Worm (Caenorhabditis elegans) whole organism, L4 larva: ENCODE data around the gene C16C8.19.

ENCODE experiments used
- F10B5.3 ChIP-seq: sonication (generic microtip); optimal IDR thresholded peaks from 2 replicates; lab custom pipeline; 2016; ENCODE audit warnings: mild to moderate bottlenecking, missing genetic modification characterization, missing compliant biosample characterization
- F26F4.8 ChIP-seq: fragments of 200-800 bp; sonication (Bioruptor generic); conservative IDR thresholded peaks from 2 replicates; pipeline ENCODE4 v1.3.6; 2022; ENCODE audit warnings: missing genetic modification characterization, missing compliant biosample characterization
- F37D6.2 ChIP-seq: sonication (generic microtip); optimal IDR thresholded peaks from 2 replicates; lab custom pipeline; 2016; ENCODE audit warnings: mild to moderate bottlenecking, missing genetic modification characterization, missing compliant biosample characterization
- F44E2.7 ChIP-seq: fragments of 200-800 bp; sonication (Bioruptor generic); IDR thresholded peaks from 2 replicates; pipeline ENCODE4 v2.1.2; 2022; ENCODE audit warnings: missing genetic modification characterization, missing compliant biosample characterization
- T26A8.4 ChIP-seq: fragments of 200-800 bp; sonication (Bioruptor generic); IDR thresholded peaks from 2 replicates; pipeline ENCODE4 v1.3.6; 2022; ENCODE audit warnings: missing genetic modification characterization, missing compliant biosample characterization
- ZK337.2 ChIP-seq: fragments of 200-800 bp; sonication (Bioruptor generic); IDR thresholded peaks from 2 replicates; pipeline ENCODE4 v1.3.6; 2022; ENCODE audit warnings: missing genetic modification reagents, missing genetic modification characterization, missing compliant biosample characterization
- aha-1 ChIP-seq: fragments of 150-350 bp; peaks from one replicate; lab custom pipeline; 2014; ENCODE audit warnings: missing biosample characterization, missing genetic modification characterization
- ama-1 ChIP-seq: fragments of 150-350 bp; optimal IDR thresholded peaks from 2 replicates; lab custom pipeline; 2014; ENCODE audit warnings: inconsistent platforms, mixed read lengths
- ceh-62 ChIP-seq: sonication (generic microtip); optimal IDR thresholded peaks from 2 replicates; lab custom pipeline; 2017; ENCODE audit warnings: missing biosample characterization, missing genetic modification characterization
- ceh-82 ChIP-seq: sonication (generic microtip); optimal IDR thresholded peaks from 2 replicates; lab custom pipeline; 2017; ENCODE audit warnings: missing biosample characterization, missing genetic modification characterization
- ces-1 ChIP-seq: fragments of 150-350 bp; sonication (generic microtip); optimal IDR thresholded peaks from 4 replicates; lab custom pipeline; 2014; ENCODE audit warnings: missing biosample characterization, missing genetic modification reagents, missing genetic modification characterization
- ctbp-1 ChIP-seq: fragments of 200-800 bp; sonication (Bioruptor generic); IDR thresholded peaks from 2 replicates; pipeline ENCODE4 v1.3.6; 2022; ENCODE audit warnings: missing genetic modification reagents, missing genetic modification characterization, missing compliant biosample characterization
- daf-16 ChIP-seq, 3 experiments: sonication (generic microtip); optimal IDR thresholded peaks; 2 replicates each; lab custom pipeline; 2016 to 2017; ENCODE audit warnings: missing genetic modification characterization in 3 of 3, missing genetic modification reagents in 3 of 3, mild to moderate bottlenecking in 2 of 3, missing compliant biosample characterization in 2 of 3, missing biosample characterization in 1 of 3, moderate library complexity in 1 of 3
- daf-8 ChIP-seq: fragments of 200-800 bp; sonication (Bioruptor generic); IDR thresholded peaks from 2 replicates; pipeline ENCODE4 v1.3.6; 2022; ENCODE audit warnings: missing genetic modification characterization, missing compliant biosample characterization
- dmd-8 ChIP-seq: fragments of 200-800 bp; sonication (Bioruptor generic); IDR thresholded peaks from 2 replicates; pipeline ENCODE4 v1.3.6; 2022; ENCODE audit warnings: missing genetic modification characterization, missing compliant biosample characterization
- fos-1 ChIP-seq: fragments of 150-350 bp; optimal IDR thresholded peaks from 2 replicates; lab custom pipeline; 2014; ENCODE audit warnings: missing biosample characterization, missing genetic modification characterization
- hlh-30 ChIP-seq: sonication (generic microtip); optimal IDR thresholded peaks from 2 replicates; lab custom pipeline; 2017; ENCODE audit warnings: antibody characterized with exemption, mild to moderate bottlenecking, missing genetic modification characterization, missing compliant biosample characterization; ENCODE audit not compliant: insufficient read depth
- lin-13 ChIP-seq: fragments of 150-350 bp; optimal IDR thresholded peaks from 2 replicates; lab custom pipeline; 2014; ENCODE audit warnings: missing biosample characterization, missing genetic modification reagents, missing genetic modification characterization
- lin-15B ChIP-seq: fragments of 150-350 bp; sonication (generic microtip); optimal IDR thresholded peaks from 3 replicates; lab custom pipeline; 2014; ENCODE audit warnings: missing biosample characterization, missing genetic modification characterization
- lir-3 ChIP-seq: sonication (generic microtip); optimal IDR thresholded peaks from 2 replicates; lab custom pipeline; 2016; ENCODE audit warnings: mild to moderate bottlenecking, missing genetic modification characterization, missing compliant biosample characterization
- nhr-111 ChIP-seq: fragments of 200-800 bp; sonication (Bioruptor generic); optimal IDR thresholded peaks from 2 replicates; lab custom pipeline; 2018; ENCODE audit warnings: mild to moderate bottlenecking, missing genetic modification characterization, missing compliant biosample characterization
- nhr-25 ChIP-seq: sonication (generic microtip); optimal IDR thresholded peaks from 2 replicates; lab custom pipeline; 2017; ENCODE audit warnings: missing genetic modification characterization, mild to moderate bottlenecking, missing compliant biosample characterization, antibody characterized with exemption, moderate library complexity, borderline replicate concordance; ENCODE audit not compliant: insufficient read depth
- nhr-48 ChIP-seq: sonication (generic microtip); optimal IDR thresholded peaks from 2 replicates; lab custom pipeline; 2016; ENCODE audit warnings: mild to moderate bottlenecking, missing genetic modification characterization, missing compliant biosample characterization
- nhr-6 ChIP-seq: fragments of 150-350 bp; optimal IDR thresholded peaks from 2 replicates; lab custom pipeline; 2014; ENCODE audit warnings: missing biosample characterization, missing genetic modification characterization
- nhr-76 ChIP-seq: fragments of 150-350 bp; optimal IDR thresholded peaks from 2 replicates; lab custom pipeline; 2014; ENCODE audit warnings: missing biosample characterization, missing genetic modification characterization
- pqm-1 ChIP-seq: sonication (generic microtip); optimal IDR thresholded peaks from 2 replicates; lab custom pipeline; 2017; ENCODE audit warnings: missing biosample characterization, missing genetic modification characterization
- rbr-2 ChIP-seq: sonication (generic microtip); optimal IDR thresholded peaks from 2 replicates; lab custom pipeline; 2016; ENCODE audit warnings: missing genotype, missing genetic modification characterization, missing compliant biosample characterization
- saeg-2 ChIP-seq: fragments of 200-800 bp; sonication (Bioruptor generic); IDR thresholded peaks from 2 replicates; pipeline ENCODE4 v1.3.6; 2022; ENCODE audit warnings: missing genetic modification reagents, missing genetic modification characterization, missing compliant biosample characterization
- sdz-12 ChIP-seq: fragments of 200-800 bp; sonication (Bioruptor generic); optimal IDR thresholded peaks from 2 replicates; lab custom pipeline; 2018; ENCODE audit warnings: mild to moderate bottlenecking, missing genetic modification characterization, missing compliant biosample characterization
- set-16 ChIP-seq: fragments of 200-800 bp; sonication (Bioruptor generic); IDR thresholded peaks from 2 replicates; pipeline ENCODE4 v1.3.6; 2022; ENCODE audit warnings: missing genetic modification reagents, missing genetic modification characterization, missing compliant biosample characterization
- snpc-1.2 ChIP-seq: fragments of 200-800 bp; sonication (Bioruptor generic); IDR thresholded peaks from 2 replicates; pipeline ENCODE4 v1.3.6; 2022; ENCODE audit warnings: missing genetic modification reagents, missing genetic modification characterization, missing compliant biosample characterization
- spr-1 ChIP-seq: sonication (generic microtip); optimal IDR thresholded peaks from 2 replicates; lab custom pipeline; 2016; ENCODE audit warnings: mild to moderate bottlenecking, missing genetic modification characterization, missing compliant biosample characterization
- tag-97 ChIP-seq: fragments of 200-800 bp; sonication (Bioruptor generic); IDR thresholded peaks from 2 replicates; pipeline ENCODE4 v1.3.6; 2022; ENCODE audit warnings: missing genetic modification characterization, missing compliant biosample characterization
- unc-39 ChIP-seq: sonication (generic microtip); optimal IDR thresholded peaks from 2 replicates; lab custom pipeline; 2017; ENCODE audit warnings: missing biosample characterization, missing genetic modification characterization
- unc-62 ChIP-seq, 3 experiments: fragments of 150-350 bp in 1 of 3; sonication (generic microtip); optimal IDR thresholded peaks in 2 of 3; peaks in 1 of 3; 1 replicate in 1 of 3; 2 replicates in 2 of 3; lab custom pipeline; 2014 to 2017; ENCODE audit warnings: missing biosample characterization in 3 of 3, missing genetic modification characterization in 3 of 3, missing genetic modification reagents in 3 of 3, missing genotype in 1 of 3
- vab-7 ChIP-seq: fragments of 200-800 bp; sonication (Bioruptor generic); IDR thresholded peaks from 2 replicates; pipeline ENCODE4 v1.3.6; 2022; ENCODE audit warnings: missing genetic modification reagents, missing genetic modification characterization, missing compliant biosample characterization
- zfp-3 ChIP-seq: fragments of 200-800 bp; sonication (Bioruptor generic); conservative IDR thresholded peaks from 2 replicates; pipeline ENCODE4 v1.3.6; 2022; ENCODE audit warnings: missing genetic modification reagents, missing genetic modification characterization, missing compliant biosample characterization
- zip-11 ChIP-seq: fragments of 200-800 bp; sonication (Bioruptor generic); IDR thresholded peaks from 2 replicates; pipeline ENCODE4 v1.3.6; 2022; ENCODE audit warnings: missing genetic modification characterization, missing compliant biosample characterization
- ztf-7 ChIP-seq: fragments of 150-350 bp; optimal IDR thresholded peaks from 2 replicates; lab custom pipeline; 2014; ENCODE audit warnings: missing biosample characterization, missing genetic modification characterization

Gene C16C8.19

DNA sequence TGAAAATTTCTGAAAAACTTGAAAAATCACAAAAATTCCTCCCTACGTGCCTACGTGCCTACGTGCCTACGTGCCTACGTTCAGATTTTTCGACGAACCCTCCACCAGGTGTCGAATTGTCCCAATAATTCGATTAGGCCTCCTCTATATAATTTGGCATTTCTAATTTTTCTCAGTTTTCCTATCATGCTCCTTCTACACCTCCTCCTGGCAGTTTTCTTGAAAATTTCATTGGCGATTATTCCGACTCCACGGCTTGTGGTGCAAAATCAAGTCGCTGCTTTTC is 17.7 kb upstream of the C16C8.19 start, which contains the start of gene C16C8.17:
TSS of gene C16C8.17 (plus strand) at position 187 of the 286 bp plus-strand sequence.
- TF ChIP-seq snpc-1.2 (GFP tag; lab: Robert Waterston, UW) (no peak), F44E2.7 (GFP tag; lab: Robert Waterston, UW) (no peak), spr-1 (tag; lab: Kevin White, UChicago) (no peak), ces-1 (GFP tag; lab: Kevin White, UChicago) (no peak), hlh-30 (tag; lab: Kevin White, UChicago) (no peak), daf-16 (GFP tag; optimal IDR thresholded peaks at IDR 0.05; lab: Kevin White, UChicago) (no peak), daf-16 (tag; optimal IDR thresholded peaks at IDR 0.05; lab: Kevin White, UChicago) (no peak), T26A8.4 (GFP tag; lab: Robert Waterston, UW) (no peak), F26F4.8 (GFP tag; lab: Robert Waterston, UW) (no peak), unc-39 (tag; lab: Kevin White, UChicago) (no peak), ztf-7 (tag; lab: Kevin White, UChicago) (no peak), ceh-62 (tag; lab: Kevin White, UChicago) (no peak), lir-3 (tag; lab: Kevin White, UChicago) (no peak), lin-15B (tag; lab: Kevin White, UChicago) (no peak), nhr-76 (no peak), nhr-48 (tag; lab: Kevin White, UChicago) (no peak), ctbp-1 (GFP tag; lab: Robert Waterston, UW) (no peak), ZK337.2 (no peak), zip-11 (no peak), daf-8 (GFP tag; lab: Robert Waterston, UW) (no peak)

ce11 chrII:3441377-3441776 is 16.9 kb upstream of the C16C8.19 start, which contains the start of gene C16C8.27:
TSS of gene C16C8.27 (plus strand) at chrII:3441677.
- TF ChIP-seq unc-62 (GFP tag; optimal IDR thresholded peaks at IDR 0.05 in 1 of 2; lab: Kevin White, UChicago) (peak in 1 of 2 experiments; percentile 1), unc-62 (tag; optimal IDR thresholded peaks at IDR 0.05; lab: Kevin White, UChicago) (no peak), ama-1 (lab: Kevin White, UChicago) (no peak)
- TF ChIP-seq, all 104 proteins: peak for 1

ce11 chrII:3443154-3443553 is 15.1 kb upstream of the C16C8.19 start, which contains the start of gene C16C8.22:
TSS of gene C16C8.22 (minus strand) at chrII:3443254.
- TF ChIP-seq lin-15B (tag; lab: Kevin White, UChicago) (no peak), nhr-6 (tag; lab: Kevin White, UChicago) (no peak), vab-7 (GFP tag; lab: Robert Waterston, UW) (no peak), F44E2.7 (GFP tag; lab: Robert Waterston, UW) (no peak), daf-8 (GFP tag; lab: Robert Waterston, UW) (no peak), nhr-76 (no peak), rbr-2 (tag; lab: Kevin White, UChicago) (no peak), F10B5.3 (tag; lab: Kevin White, UChicago) (no peak)
- TF ChIP-seq, all 104 proteins: peak for 0

DNA sequence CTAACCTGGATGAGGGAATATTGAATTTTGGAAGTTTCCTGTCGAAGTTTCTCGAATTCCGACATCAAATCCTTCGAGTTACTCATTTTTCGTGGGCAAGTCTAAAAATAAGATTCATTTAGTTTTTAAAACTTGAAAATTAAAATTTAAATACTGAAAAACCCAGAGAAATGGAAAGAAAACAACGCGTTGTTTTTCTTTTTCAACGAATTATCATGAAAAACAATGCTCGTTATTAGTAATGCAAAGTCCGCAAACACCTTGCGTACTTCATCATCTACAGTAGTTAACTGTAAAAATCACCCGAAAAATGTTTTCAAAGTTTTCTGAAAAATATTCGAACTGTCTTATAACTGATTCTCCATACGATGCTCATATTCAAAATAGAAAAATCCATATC is 14.0 kb upstream of the C16C8.19 start, which contains the start of gene C16C8.4:
TSS of gene C16C8.4 (minus strand) at position 101 of the 400 bp plus-strand sequence.
- peak; percentile 66 for TF ChIP-seq aha-1 (tag; lab: Kevin White, UChicago)
- TF ChIP-seq set-16 (GFP tag; lab: Robert Waterston, UW): no peak

DNA sequence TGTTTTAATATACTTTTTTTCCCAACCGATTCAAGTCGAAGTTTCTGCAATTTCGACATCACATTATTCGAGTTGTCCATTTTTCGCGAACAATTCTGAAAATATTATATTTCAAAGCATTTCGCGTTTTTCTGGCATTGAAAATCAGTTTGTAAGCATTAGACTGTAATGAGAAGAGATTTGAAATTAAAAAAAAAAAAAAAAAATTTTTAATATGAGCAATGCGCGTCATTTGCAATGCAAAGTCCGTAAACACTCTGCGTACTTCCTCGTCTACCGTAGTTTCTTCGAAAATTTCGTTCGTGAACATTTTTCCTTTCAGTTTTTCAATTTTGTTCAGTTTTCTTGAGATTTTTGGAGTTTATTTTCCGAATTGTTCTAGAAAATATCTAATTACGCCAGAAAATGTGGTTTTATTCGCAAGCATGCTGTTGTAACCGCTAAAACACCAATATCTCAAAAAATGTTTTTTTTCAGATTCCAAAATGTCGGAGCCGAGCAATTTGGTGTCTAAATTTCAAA is 12.9 kb upstream of the C16C8.19 start, which contains the start of the genes C16C8.5 and C16C8.16:
TSS of gene C16C8.5 (minus strand) at position 101 of the 522 bp plus-strand sequence.
TSS of gene C16C8.16 (plus strand) at position 472 of the 522 bp plus-strand sequence.
- no peak for TF ChIP-seq lin-13 (GFP tag; lab: Kevin White, UChicago)
- TF ChIP-seq sdz-12 (GFP tag; lab: Kevin White, UChicago): no peak
- TF ChIP-seq nhr-111 (GFP tag; lab: Kevin White, UChicago): no peak
- TF ChIP-seq saeg-2 (GFP tag; lab: Robert Waterston, UW): no peak
- TF ChIP-seq ceh-82 (tag; lab: Kevin White, UChicago): no peak
- no peak for TF ChIP-seq nhr-48 (tag; lab: Kevin White, UChicago)
- no peak for TF ChIP-seq F10B5.3 (tag; lab: Kevin White, UChicago)
- TF ChIP-seq fos-1 (tag; lab: Kevin White, UChicago): no peak
- TF ChIP-seq nhr-25: no peak
- no peak for TF ChIP-seq dmd-8 (GFP tag; lab: Robert Waterston, UW)
- TF ChIP-seq F37D6.2: no peak
- no peak for TF ChIP-seq zfp-3 (GFP tag; lab: Robert Waterston, UW)
- no peak for TF ChIP-seq tag-97 (GFP tag; lab: Robert Waterston, UW)
- no peak for TF ChIP-seq ama-1 (lab: Kevin White, UChicago)
- TF ChIP-seq pqm-1: no peak
